Fruit fly (Drosophila melanogaster) Kc167 (cell line): ENCODE data around the gene CG43800.

Experiments used
- Myc ChIP-seq: fragments of >200 bp; optimal IDR thresholded peaks from 2 replicates; lab custom pipeline; 2017; ENCODE audit warnings: missing external identifiers
- Sin3A ChIP-seq: fragments of >200 bp; optimal IDR thresholded peaks from 2 replicates; lab custom pipeline; 2018; ENCODE audit warnings: missing external identifiers
- psq ChIP-seq: fragments of >200 bp; optimal IDR thresholded peaks from 2 replicates; lab custom pipeline; 2017; ENCODE audit warnings: missing external identifiers
- ttk ChIP-seq: sonication (Bioruptor generic); optimal IDR thresholded peaks from 2 replicates; lab custom pipeline; 2017; ENCODE audit warnings: missing external identifiers

DNA sequence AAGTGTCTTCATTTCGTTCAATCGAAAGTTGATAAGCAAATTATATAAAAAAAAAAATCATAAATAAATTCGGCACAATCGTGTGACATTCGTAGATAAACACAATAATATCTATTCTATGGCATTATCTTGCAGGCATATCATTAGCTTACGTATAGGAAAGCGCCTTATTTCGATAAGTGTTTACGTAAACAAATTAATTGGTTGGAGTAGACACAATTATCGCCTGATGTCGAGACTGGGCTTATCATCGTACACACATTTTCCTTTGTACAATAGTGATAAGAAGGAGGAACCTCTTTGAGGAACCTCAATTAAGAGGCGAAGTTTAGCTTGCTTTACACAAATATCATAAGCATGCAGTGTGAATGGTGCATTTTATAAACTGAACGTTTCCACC, 17.7 kb downstream of the CG43800 start:
- no peak for TF ChIP-seq ttk
- no peak for TF ChIP-seq psq
- no peak for TF ChIP-seq Sin3A (lab: Kevin White, UChicago)
- TF ChIP-seq Myc: no peak
